Fruit fly (Drosophila melanogaster): ENCODE measurements around the gene Coq3.

Gene Coq3

DNA sequence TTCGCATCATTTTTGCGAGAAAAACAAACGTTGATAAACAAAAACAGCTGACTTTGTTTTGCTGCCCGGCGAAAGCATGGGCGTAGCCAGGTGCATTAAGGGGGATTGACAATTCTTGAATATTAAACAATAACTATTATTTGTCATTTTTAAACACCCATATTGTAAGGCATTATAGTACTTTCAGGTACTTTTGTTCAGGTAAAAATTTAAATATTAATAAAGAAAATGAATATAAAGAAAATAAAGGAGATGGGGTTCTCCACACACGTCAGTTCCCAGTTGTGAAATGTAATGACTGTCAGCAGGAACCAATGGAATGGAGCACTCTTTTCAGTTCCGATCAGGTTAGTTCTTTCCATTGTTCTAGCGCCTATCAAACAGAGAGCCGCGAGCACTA, at the start of gene Coq3, which contains the start of gene Pld3 (continued):
- peak; percentile 54 for TF ChIP-seq ewg (GFP tag; optimal IDR thresholded peaks at IDR 0.05)
- TF ChIP-seq Oli (tag; optimal IDR thresholded peaks at IDR 0.05) = peak; percentile 76
- TF ChIP-seq E2f2 (GFP tag; IDR thresholded peaks at IDR 0.05) = peak; percentile 71
- peak; percentile 71 for TF ChIP-seq HLH54F (GFP tag; optimal IDR thresholded peaks at IDR 0.05)
- peak; percentile 83 for TF ChIP-seq zfh2 (GFP tag; optimal IDR thresholded peaks at IDR 0.05)
- peak; percentile 31 for TF ChIP-seq CG17802 (tag; optimal IDR thresholded peaks at IDR 0.05)
- peak; percentile 77 for TF ChIP-seq CG34422 (GFP tag; IDR thresholded peaks at IDR 0.05)
- peak; percentile 74; the same call in 2 of the 3 replicates for TF ChIP-seq Optix (GFP tag; IDR thresholded peaks at IDR 0.05)
- peak; percentile 88 for TF ChIP-seq CG17829 (tag; optimal IDR thresholded peaks at IDR 0.05)
- no peak for TF ChIP-seq CG15011 (GFP tag; optimal IDR thresholded peaks at IDR 0.05)
- peak; percentile 75 for TF ChIP-seq CG5245 (GFP tag; optimal IDR thresholded peaks at IDR 0.05)
- peak; percentile 41 for TF ChIP-seq CG7928 (GFP tag; optimal IDR thresholded peaks at IDR 0.05)
- TF ChIP-seq HHEX (GFP tag; optimal IDR thresholded peaks at IDR 0.05) = peak; percentile 80
- TF ChIP-seq vnd (GFP tag; IDR thresholded peaks at IDR 0.05; ENCODE audit: partially characterized antibody) = no peak
- peak; percentile 75 for TF ChIP-seq caup (GFP tag; optimal IDR thresholded peaks at IDR 0.05; ENCODE audit: severe bottlenecking)
- TF ChIP-seq cad (GFP tag; optimal IDR thresholded peaks at IDR 0.05) = no peak
- TF ChIP-seq CG1832 (GFP tag; optimal IDR thresholded peaks at IDR 0.05) = no peak
- peak; percentile 23 for TF ChIP-seq Mes4 (GFP tag; optimal IDR thresholded peaks at IDR 0.05)
- no peak for TF ChIP-seq nerfin-2 (GFP tag; IDR thresholded peaks at IDR 0.05; ENCODE audit: partially characterized antibody)
- peak; percentile 74 for TF ChIP-seq Aef1 (GFP tag; IDR thresholded peaks at IDR 0.05)
- 0 out of 2 replicates have a peak, but pooled peaks have one; percentile 13 for TF ChIP-seq peb (GFP tag; IDR thresholded peaks at IDR 0.05)
- peak; percentile 48 for TF ChIP-seq Hand (GFP tag; optimal IDR thresholded peaks at IDR 0.05)
- TF ChIP-seq Fer1 (GFP tag; optimal IDR thresholded peaks at IDR 0.05) = peak; percentile 90
- TF ChIP-seq CG10209 (GFP tag; optimal IDR thresholded peaks at IDR 0.05) = peak; percentile 81
- TF ChIP-seq gt (GFP tag; IDR thresholded peaks at IDR 0.05) = no peak
- peak; percentile 77 for TF ChIP-seq Bteb2 (GFP tag; optimal IDR thresholded peaks at IDR 0.05)
- TF ChIP-seq HLH4C (GFP tag; IDR thresholded peaks at IDR 0.05; ENCODE audit: partially characterized antibody) = no peak
- no peak for TF ChIP-seq CG13287 (GFP tag; IDR thresholded peaks at IDR 0.05; ENCODE audit: partially characterized antibody)
- no peak for TF ChIP-seq CG42726 (GFP tag; IDR thresholded peaks at IDR 0.05; ENCODE audit: partially characterized antibody)
- no peak for TF ChIP-seq D (optimal IDR thresholded peaks at IDR 0.05)
- peak; percentile 69 for TF ChIP-seq D (GFP tag; optimal IDR thresholded peaks at IDR 0.05)
- no peak for TF ChIP-seq sim (GFP tag; IDR thresholded peaks at IDR 0.05)
- TF ChIP-seq CG7271 (tag; optimal IDR thresholded peaks at IDR 0.05) = peak; percentile 60
- peak; percentile 52 for TF ChIP-seq ERR (GFP tag; optimal IDR thresholded peaks at IDR 0.05)
- TF ChIP-seq CG3065 (GFP tag; optimal IDR thresholded peaks at IDR 0.05) = peak; percentile 52
- TF ChIP-seq Scr (GFP tag; IDR thresholded peaks at IDR 0.05; ENCODE audit: partially characterized antibody) = no peak
- peak; percentile 86 for TF ChIP-seq CG7839 (tag; optimal IDR thresholded peaks at IDR 0.05)
- TF ChIP-seq CG1603 (tag; optimal IDR thresholded peaks at IDR 0.05) = peak; percentile 75
- 0 out of 2 replicates have a peak, but pooled peaks have one; percentile 19 for TF ChIP-seq ap (GFP tag; IDR thresholded peaks at IDR 0.05)
- TF ChIP-seq gsb (GFP tag; IDR thresholded peaks at IDR 0.05) = peak; percentile 60
- TF ChIP-seq CG2199 (GFP tag; IDR thresholded peaks at IDR 0.05) = 0 out of 3 replicates have a peak, but pooled peaks have one; percentile 38
- peak; percentile 65 for TF ChIP-seq CG7786 (GFP tag; optimal IDR thresholded peaks at IDR 0.05)
- TF ChIP-seq HLH3B (GFP tag; IDR thresholded peaks at IDR 0.05) = peak; percentile 72
- peak; percentile 63 for TF ChIP-seq rib (GFP tag; IDR thresholded peaks at IDR 0.05)
- peak; percentile 69 for TF ChIP-seq Awh (GFP tag; IDR thresholded peaks at IDR 0.05)
- peak; percentile 66 for TF ChIP-seq Nf-YC (tag; optimal IDR thresholded peaks at IDR 0.05)
- TF ChIP-seq CG8388 (GFP tag; optimal IDR thresholded peaks at IDR 0.05) = peak; percentile 75
- TF ChIP-seq ac (GFP tag; optimal IDR thresholded peaks at IDR 0.05) = peak; percentile 47
- TF ChIP-seq CG13296 (GFP tag; optimal IDR thresholded peaks at IDR 0.05) = peak; percentile 83
- TF ChIP-seq ttk (GFP tag; IDR thresholded peaks at IDR 0.05) = peak; percentile 61; the same call in 1 of the 2 replicates
- TF ChIP-seq yki (optimal IDR thresholded peaks at IDR 0.05) = no peak

All from whole organism, embryonic.